Fruit fly (Drosophila melanogaster) Kc167 (cell line): ENCODE results near the gene dnd.

Experiments used
- Myc ChIP-seq: fragments of >200 bp; optimal IDR thresholded peaks from 2 replicates; lab custom pipeline; 2017; ENCODE audit warnings: missing external identifiers
- Sin3A ChIP-seq: fragments of >200 bp; optimal IDR thresholded peaks from 2 replicates; lab custom pipeline; 2018; ENCODE audit warnings: missing external identifiers
- h ChIP-seq: fragments of >200 bp; optimal IDR thresholded peaks from 3 replicates; lab custom pipeline; 2018; ENCODE audit warnings: missing external identifiers
- insv ChIP-seq: fragments of >200 bp; optimal IDR thresholded peaks from 3 replicates; lab custom pipeline; 2018; ENCODE audit warnings: missing external identifiers
- psq ChIP-seq: fragments of >200 bp; optimal IDR thresholded peaks from 2 replicates; lab custom pipeline; 2017; ENCODE audit warnings: missing external identifiers
- ttk ChIP-seq: sonication (Bioruptor generic); optimal IDR thresholded peaks from 2 replicates; lab custom pipeline; 2017; ENCODE audit warnings: missing external identifiers

The dnd gene

DNA sequence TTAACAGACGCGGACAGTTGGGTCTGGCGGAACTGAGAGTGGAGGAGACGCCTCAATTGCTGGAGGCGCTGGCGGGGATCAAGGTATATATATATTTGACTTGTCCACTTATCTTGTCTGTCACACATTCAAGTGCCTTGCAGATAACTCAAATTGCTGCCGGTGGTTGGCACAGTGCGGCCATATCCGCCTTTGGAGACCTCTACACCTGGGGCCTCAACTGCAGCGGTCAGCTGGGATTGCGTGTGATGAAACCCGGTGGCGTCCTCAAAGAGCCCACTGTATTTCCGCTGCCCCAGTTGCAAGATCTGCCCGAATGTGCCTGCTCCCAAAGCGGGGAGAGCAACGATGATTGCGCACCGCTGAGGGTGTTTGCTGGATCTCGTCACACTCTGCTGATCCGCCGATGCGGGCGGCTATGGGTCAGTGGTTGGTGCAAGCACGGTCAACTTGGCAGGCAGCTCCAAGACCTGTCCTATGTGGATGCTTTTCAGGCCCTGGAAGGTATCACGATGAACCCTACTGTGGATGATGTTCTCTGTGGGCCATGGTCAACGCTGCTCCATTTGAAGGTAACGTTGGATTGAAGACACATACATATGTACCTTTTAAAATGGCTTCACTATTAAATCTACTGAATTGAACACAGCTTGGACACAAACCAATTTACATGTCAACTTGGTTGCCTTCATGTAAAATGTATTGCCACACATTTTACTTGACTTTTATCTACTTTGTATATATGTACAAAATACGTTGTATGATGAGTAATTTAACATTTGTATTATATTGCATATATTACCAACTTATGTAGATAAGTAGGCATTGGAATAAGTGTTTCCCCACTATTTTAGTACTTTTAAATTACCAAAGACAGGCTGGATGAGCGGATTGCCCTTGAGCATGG is 1.8 kb upstream of the dnd start, which contains the start of gene CG43844:
TSS of gene CG43844 (plus strand) at position 844 of the 907 bp plus-strand sequence.
- no peak for TF ChIP-seq psq (lab: Kevin White, UChicago)
- TF ChIP-seq Myc (lab: Kevin White, UChicago), result no peak
- no peak for TF ChIP-seq h (lab: Kevin White, UChicago)
- no peak for TF ChIP-seq insv (lab: Kevin White, UChicago)

DNA sequence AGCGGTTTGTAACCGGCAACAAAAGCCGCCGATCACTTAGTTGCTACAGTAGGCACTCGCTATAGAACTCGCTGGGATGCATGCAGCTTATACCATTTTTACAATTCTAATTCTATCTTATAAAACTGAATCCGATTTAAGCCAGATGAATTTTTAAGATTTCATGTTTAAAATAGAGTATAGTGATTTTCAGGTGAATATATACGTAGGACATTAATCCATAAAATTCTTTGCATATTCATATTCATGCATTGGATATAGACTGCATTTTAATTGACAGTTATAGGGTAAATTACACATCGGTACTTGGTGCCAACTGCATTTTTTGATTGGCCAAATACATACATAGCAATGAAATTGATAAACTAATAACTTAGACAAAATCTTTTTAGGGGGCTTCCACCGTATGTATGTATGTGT is 443 bp upstream of the dnd start:
- TF ChIP-seq ttk (lab: Kevin White, UChicago) (no peak), h (lab: Kevin White, UChicago) (no peak), insv (lab: Kevin White, UChicago) (no peak), Sin3A (lab: Kevin White, UChicago) (no peak), psq (lab: Kevin White, UChicago) (no peak), Myc (lab: Kevin White, UChicago) (no peak)

DNA sequence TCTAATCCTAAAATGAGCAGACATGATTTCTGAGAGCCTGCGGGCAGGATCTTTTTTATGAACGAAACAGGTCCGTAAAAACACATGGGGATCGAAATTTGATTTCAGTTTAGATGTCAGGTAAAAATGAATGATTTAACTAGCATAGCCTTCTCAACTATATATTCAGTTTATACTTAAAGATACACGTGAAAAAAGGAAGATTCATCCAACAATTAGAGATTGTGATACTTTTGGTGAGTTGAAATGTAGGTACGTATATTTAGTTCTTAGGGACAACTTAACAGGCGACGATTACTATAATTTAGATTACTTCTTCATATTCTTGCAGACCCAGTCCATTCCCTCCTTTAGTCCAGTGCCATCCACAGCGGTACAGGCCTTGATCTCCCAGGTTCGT is 1.7 kb downstream of the dnd start, which contains the start of gene CG17819:
TSS of gene CG17819 (minus strand) at position 101 of the 400 bp plus-strand sequence.
- TF ChIP-seq h (lab: Kevin White, UChicago), result no peak
- TF ChIP-seq Sin3A (lab: Kevin White, UChicago), result no peak
- TF ChIP-seq psq (lab: Kevin White, UChicago), result no peak
- no peak for TF ChIP-seq insv (lab: Kevin White, UChicago)
- TF ChIP-seq Myc (lab: Kevin White, UChicago), result no peak
- no peak for TF ChIP-seq ttk (lab: Kevin White, UChicago)

DNA sequence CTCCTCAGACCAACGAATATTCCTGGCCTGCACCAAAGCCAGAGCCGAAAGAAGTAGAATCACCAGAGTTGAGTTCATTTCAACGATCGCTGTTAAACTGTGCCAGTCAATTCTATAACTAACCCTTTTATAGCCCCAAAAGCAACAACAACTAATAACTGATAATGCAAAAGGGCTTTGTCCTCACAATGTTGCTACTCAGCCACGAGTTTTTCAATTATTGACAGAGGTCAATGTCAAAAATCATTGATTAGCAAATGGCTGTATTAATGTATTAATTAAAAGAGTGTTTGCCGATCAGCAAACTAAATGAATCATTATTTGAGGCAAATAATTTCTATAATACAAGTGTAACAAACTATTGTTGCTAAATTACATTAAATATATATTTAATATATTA is 2.8 kb downstream of the dnd start, which contains the start of gene fit:
TSS of gene fit (minus strand) at position 101 of the 400 bp plus-strand sequence.
- TF ChIP-seq insv (lab: Kevin White, UChicago) (no peak), psq (lab: Kevin White, UChicago) (no peak), h (lab: Kevin White, UChicago) (no peak), ttk (lab: Kevin White, UChicago) (no peak)

DNA sequence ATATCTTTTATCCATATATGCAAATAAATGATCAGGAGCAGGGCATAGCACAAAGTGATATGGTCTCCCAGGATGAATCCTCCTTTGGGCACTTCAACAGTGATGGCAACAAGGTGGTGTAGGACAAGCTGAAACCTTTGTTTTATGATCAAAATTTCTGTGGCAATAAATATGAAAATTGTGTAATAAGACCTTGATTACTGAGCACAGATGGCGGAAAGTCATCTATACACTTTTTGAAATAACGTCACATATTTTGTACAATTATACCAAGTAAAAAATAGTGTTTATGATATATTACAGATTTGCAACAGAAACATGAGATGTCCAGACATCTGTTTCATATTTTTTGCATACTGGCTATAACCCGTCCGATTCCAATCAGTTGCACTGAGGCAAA is 6.6 kb downstream of the dnd start, which contains the start of gene CG31465:
TSS of gene CG31465 (plus strand) at position 301 of the 400 bp plus-strand sequence.
- TF ChIP-seq psq (lab: Kevin White, UChicago) (no peak), Sin3A (lab: Kevin White, UChicago) (no peak), h (lab: Kevin White, UChicago) (no peak), insv (lab: Kevin White, UChicago) (no peak), Myc (lab: Kevin White, UChicago) (no peak), ttk (lab: Kevin White, UChicago) (no peak)

DNA sequence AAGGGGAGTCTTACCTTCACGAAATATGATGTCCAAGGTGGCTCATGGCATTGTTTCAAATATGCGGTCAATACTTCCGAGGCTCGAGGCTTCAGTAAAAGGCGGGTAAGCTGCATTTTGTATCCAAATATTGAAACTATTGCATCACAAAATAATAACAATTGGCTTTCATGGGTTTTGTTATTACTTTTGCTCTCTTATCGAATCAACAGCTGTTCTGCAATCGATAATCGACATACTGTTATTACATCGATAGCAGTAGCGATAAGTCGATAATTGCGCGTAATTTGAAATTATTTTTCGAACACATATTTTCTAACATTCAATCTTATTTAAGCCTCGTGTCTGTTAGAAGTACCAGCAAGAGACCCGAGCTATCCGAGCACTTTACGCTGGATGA is 8.7 kb downstream of the dnd start, which contains the start of gene CG34148:
TSS of gene CG34148 (minus strand) at position 214 of the 400 bp plus-strand sequence.
- TF ChIP-seq Myc (lab: Kevin White, UChicago) (no peak), ttk (lab: Kevin White, UChicago) (no peak), Sin3A (lab: Kevin White, UChicago) (no peak), h (lab: Kevin White, UChicago) (no peak), insv (lab: Kevin White, UChicago) (no peak), psq (lab: Kevin White, UChicago) (no peak)

DNA sequence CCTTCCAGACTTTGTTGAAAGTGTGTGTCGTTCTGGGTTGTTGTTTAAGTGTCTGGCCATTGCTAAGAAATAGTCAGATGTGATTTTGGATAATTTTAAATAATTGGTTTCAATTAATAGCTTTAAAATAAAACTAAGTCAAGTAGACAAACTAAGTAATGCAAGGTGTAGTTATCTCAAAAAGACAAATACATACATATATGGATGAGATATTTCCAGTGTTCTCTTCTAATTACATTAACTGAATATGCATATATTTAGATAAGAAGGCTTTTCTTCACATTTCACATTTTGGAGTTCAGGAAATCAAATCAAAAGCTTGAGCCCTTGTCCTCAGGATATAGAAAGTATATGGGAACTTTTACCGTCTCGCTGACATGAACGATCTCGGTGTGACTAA is 9.5 kb downstream of the dnd start, which contains the start of gene P5CDh2:
TSS of gene P5CDh2 (plus strand) at position 301 of the 400 bp plus-strand sequence.
- TF ChIP-seq Sin3A (lab: Kevin White, UChicago), result no peak
- no peak for TF ChIP-seq Myc (lab: Kevin White, UChicago)
- TF ChIP-seq psq (lab: Kevin White, UChicago), result no peak
- no peak for TF ChIP-seq insv (lab: Kevin White, UChicago)
- no peak for TF ChIP-seq h (lab: Kevin White, UChicago)
- no peak for TF ChIP-seq ttk (lab: Kevin White, UChicago)

DNA sequence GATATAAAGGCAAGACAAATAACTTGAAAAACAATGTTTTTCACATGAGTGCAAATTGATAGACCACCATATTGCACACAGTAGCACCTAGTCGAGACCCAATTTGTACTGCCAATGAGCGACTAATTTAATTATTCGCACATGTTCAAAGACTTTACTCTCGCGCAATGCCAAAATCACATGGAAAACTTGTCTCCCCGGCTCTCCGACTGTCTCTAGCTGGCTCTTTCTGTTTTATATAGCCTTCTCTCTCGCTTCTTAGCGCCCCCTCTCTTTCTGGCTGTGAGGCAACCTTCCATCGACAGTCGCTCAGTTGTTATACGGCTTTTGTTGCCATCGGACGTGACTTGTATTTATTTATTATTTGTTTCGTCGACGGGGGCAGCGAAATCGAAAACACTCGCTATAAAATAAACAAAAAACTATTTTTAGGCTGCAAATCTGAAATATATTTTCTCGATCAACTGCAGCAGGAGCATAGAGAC is 12.1 kb downstream of the dnd start, which contains the start of gene CG6656:
TSS of gene CG6656 (plus strand) at position 312 of the 485 bp plus-strand sequence.
- TF ChIP-seq Myc (lab: Kevin White, UChicago) (no peak), Sin3A (lab: Kevin White, UChicago) (no peak), ttk (lab: Kevin White, UChicago) (no peak), psq (lab: Kevin White, UChicago) (no peak), h (lab: Kevin White, UChicago) (no peak), insv (lab: Kevin White, UChicago) (no peak)

DNA sequence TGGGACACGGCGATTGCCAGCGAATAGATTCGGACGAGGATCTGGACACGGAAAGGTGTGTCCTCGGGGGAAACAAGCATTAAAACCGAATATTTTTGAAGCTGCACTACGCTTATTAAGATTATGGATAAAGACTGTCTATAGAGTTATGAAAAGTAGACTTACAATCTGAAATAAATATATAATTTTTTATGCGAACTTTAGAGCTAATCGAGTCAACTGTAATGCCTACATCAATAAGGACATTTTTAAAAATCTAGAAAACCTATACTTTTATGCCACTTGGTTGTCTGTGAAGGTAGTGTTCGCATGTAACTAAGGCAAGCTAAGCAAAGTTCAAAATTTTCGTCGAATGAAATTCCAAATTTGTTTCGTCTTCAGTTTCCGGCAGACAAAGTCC is 13.7 kb downstream of the dnd start, which contains the start of gene CG31178:
TSS of gene CG31178 (plus strand) at position 301 of the 400 bp plus-strand sequence.
- no peak for TF ChIP-seq h (lab: Kevin White, UChicago)
- no peak for TF ChIP-seq ttk (lab: Kevin White, UChicago)
- no peak for TF ChIP-seq Sin3A (lab: Kevin White, UChicago)
- TF ChIP-seq psq (lab: Kevin White, UChicago), result no peak
- TF ChIP-seq Myc (lab: Kevin White, UChicago), result no peak

DNA sequence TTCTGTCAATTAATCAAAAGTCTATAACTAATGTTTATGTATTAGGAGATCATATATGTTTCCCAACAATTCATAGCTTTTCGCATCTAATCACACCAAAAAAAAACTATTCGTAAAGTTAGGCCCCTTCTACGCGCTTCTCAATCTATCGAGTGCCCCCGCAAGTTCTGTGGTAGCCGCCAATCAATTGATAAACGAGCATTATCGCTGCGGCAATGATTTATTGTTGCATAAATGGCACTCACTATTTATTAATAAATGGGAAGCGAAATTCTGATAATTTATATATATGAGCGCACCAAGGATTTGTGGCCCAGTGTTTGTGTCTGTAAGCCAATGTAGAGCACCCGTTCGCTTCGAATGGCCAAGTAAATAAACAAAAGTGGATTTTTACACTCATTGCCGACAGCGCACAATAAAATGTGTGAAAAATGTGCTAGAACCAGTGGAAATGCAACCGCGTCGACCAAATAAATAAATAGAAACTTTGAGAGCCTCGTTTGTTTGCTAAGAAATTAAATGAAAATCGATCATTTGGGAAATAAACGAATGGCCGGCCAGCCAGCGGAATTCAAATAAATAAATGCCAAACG is 15.7 kb downstream of the dnd start:
- TF ChIP-seq ttk (lab: Kevin White, UChicago) (no peak), Sin3A (lab: Kevin White, UChicago) (no peak), psq (lab: Kevin White, UChicago) (no peak), h (lab: Kevin White, UChicago) (no peak), Myc (lab: Kevin White, UChicago) (no peak)
